Worm (Caenorhabditis elegans) whole organism, mixed stage, embryonic: Measurements from ENCODE around the gene F58E2.5.

ENCODE experiments used
- M03D4.4 ChIP-seq: sonication (generic microtip); optimal IDR thresholded peaks from 2 replicates; lab custom pipeline; 2017; ENCODE audit warnings: mild to moderate bottlenecking, missing genetic modification characterization, missing compliant biosample characterization
- blmp-1 ChIP-seq: fragments of 150-350 bp; optimal IDR thresholded peaks from 2 replicates; lab custom pipeline; 2014; ENCODE audit warnings: missing biosample characterization, missing genetic modification characterization
- ceh-39 ChIP-seq: fragments of 150-350 bp; optimal IDR thresholded peaks from 2 replicates; lab custom pipeline; 2014; ENCODE audit warnings: missing biosample characterization, missing genetic modification characterization
- ceh-43 ChIP-seq: fragments of 200-800 bp; sonication (Bioruptor generic); optimal IDR thresholded peaks from 2 replicates; lab custom pipeline; 2018; ENCODE audit warnings: mild to moderate bottlenecking, missing genetic modification characterization, moderate library complexity, missing compliant biosample characterization
- ceh-83 ChIP-seq: fragments of 200-800 bp; sonication (Bioruptor generic); optimal IDR thresholded peaks from 2 replicates; lab custom pipeline; 2018; ENCODE audit warnings: mild to moderate bottlenecking, missing genetic modification characterization, missing compliant biosample characterization
- ces-1 ChIP-seq: fragments of 150-350 bp; optimal IDR thresholded peaks from 2 replicates; lab custom pipeline; 2014; ENCODE audit warnings: missing biosample characterization, missing genetic modification reagents, missing genetic modification characterization
- cnd-1 ChIP-seq: fragments of 200-800 bp; sonication (Bioruptor generic); optimal IDR thresholded peaks from 2 replicates; lab custom pipeline; 2018; ENCODE audit warnings: mild to moderate bottlenecking, missing genetic modification characterization, missing compliant biosample characterization
- drap-1 ChIP-seq: fragments of 200-800 bp; sonication (Bioruptor generic); optimal IDR thresholded peaks from 3 replicates; lab custom pipeline; 2018; ENCODE audit warnings: mild to moderate bottlenecking, missing genetic modification characterization, missing compliant biosample characterization
- elt-1 ChIP-seq: sonication (generic microtip); optimal IDR thresholded peaks from 2 replicates; lab custom pipeline; 2017; ENCODE audit warnings: missing genetic modification characterization, mild to moderate bottlenecking, missing compliant biosample characterization, antibody characterized with exemption, moderate library complexity, borderline replicate concordance; ENCODE audit not compliant: insufficient read depth
- flh-1 ChIP-seq: fragments of 200-800 bp; sonication (Bioruptor generic); optimal IDR thresholded peaks from 2 replicates; lab custom pipeline; 2018; ENCODE audit warnings: mild to moderate bottlenecking, missing genetic modification characterization, moderate library complexity, missing compliant biosample characterization
- ham-2 ChIP-seq: fragments of 200-800 bp; sonication (Bioruptor generic); optimal IDR thresholded peaks from 2 replicates; lab custom pipeline; 2018; ENCODE audit warnings: mild to moderate bottlenecking, missing genetic modification characterization, missing compliant biosample characterization
- lin-32 ChIP-seq: fragments of 200-800 bp; sonication (Bioruptor generic); optimal IDR thresholded peaks from 2 replicates; lab custom pipeline; 2018; ENCODE audit warnings: mild to moderate bottlenecking, missing genetic modification characterization, missing compliant biosample characterization
- mab-5 ChIP-seq: fragments of 150-350 bp; optimal IDR thresholded peaks from 2 replicates; lab custom pipeline; 2014; ENCODE audit warnings: missing biosample characterization, missing genetic modification characterization
- mep-1 ChIP-seq: fragments of 150-350 bp; optimal IDR thresholded peaks from 2 replicates; lab custom pipeline; 2017; ENCODE audit warnings: missing biosample characterization, missing genetic modification reagents, missing genetic modification characterization, inconsistent platforms
- mls-2 ChIP-seq: sonication (generic microtip); optimal IDR thresholded peaks from 2 replicates; lab custom pipeline; 2016; ENCODE audit warnings: mild to moderate bottlenecking, missing genetic modification characterization, moderate library complexity, missing compliant biosample characterization
- nhr-2 ChIP-seq: fragments of 150-350 bp; optimal IDR thresholded peaks from 2 replicates; lab custom pipeline; 2014; ENCODE audit warnings: missing biosample characterization, missing genetic modification characterization
- nhr-237 ChIP-seq: fragments of 150-350 bp; optimal IDR thresholded peaks from 2 replicates; lab custom pipeline; 2014; ENCODE audit warnings: missing biosample characterization, missing genetic modification characterization
- nhr-28 ChIP-seq: fragments of 150-350 bp; optimal IDR thresholded peaks from 2 replicates; lab custom pipeline; 2014; ENCODE audit warnings: missing biosample characterization, missing genetic modification characterization
- nhr-76 ChIP-seq: sonication (generic microtip); optimal IDR thresholded peaks from 2 replicates; lab custom pipeline; 2017; ENCODE audit warnings: missing biosample characterization, missing genetic modification characterization
- pha-4 ChIP-seq: fragments of 150-350 bp; optimal IDR thresholded peaks from 2 replicates; lab custom pipeline; 2018; ENCODE audit warnings: missing biosample characterization, missing genetic modification reagents, missing genetic modification characterization
- sem-2 ChIP-seq: fragments of 200-800 bp; sonication (Bioruptor generic); optimal IDR thresholded peaks from 2 replicates; lab custom pipeline; 2018; ENCODE audit warnings: mild to moderate bottlenecking, missing genetic modification characterization, missing compliant biosample characterization
- snpc-4 ChIP-seq: fragments of 150-350 bp; optimal IDR thresholded peaks from 2 replicates; lab custom pipeline; 2014; ENCODE audit warnings: missing biosample characterization, missing genetic modification characterization
- sptf-1 ChIP-seq: sonication (generic microtip); optimal IDR thresholded peaks from 2 replicates; lab custom pipeline; 2017; ENCODE audit warnings: mild to moderate bottlenecking, missing genetic modification characterization, moderate library complexity, missing compliant biosample characterization
- tbx-8 ChIP-seq: fragments of 200-800 bp; sonication (Bioruptor generic); optimal IDR thresholded peaks from 2 replicates; lab custom pipeline; 2018; ENCODE audit warnings: mild to moderate bottlenecking, missing genetic modification characterization, moderate library complexity, missing compliant biosample characterization
- unc-120 ChIP-seq: sonication (generic microtip); optimal IDR thresholded peaks from 2 replicates; lab custom pipeline; 2017; ENCODE audit warnings: missing genetic modification characterization, missing compliant biosample characterization; ENCODE audit not compliant: poor library complexity, severe bottlenecking
- unc-39 ChIP-seq: fragments of 150-350 bp; optimal IDR thresholded peaks from 2 replicates; lab custom pipeline; 2014; ENCODE audit warnings: missing biosample characterization, missing genetic modification characterization
- unc-62 ChIP-seq: fragments of 150-350 bp; optimal IDR thresholded peaks from 2 replicates; lab custom pipeline; 2014; ENCODE audit warnings: missing biosample characterization, missing genetic modification reagents, missing genetic modification characterization
- zip-8 ChIP-seq: fragments of 150-350 bp; optimal IDR thresholded peaks from 2 replicates; lab custom pipeline; 2014; ENCODE audit warnings: missing biosample characterization, missing genetic modification characterization
- ztf-11 ChIP-seq: fragments of 150-350 bp; optimal IDR thresholded peaks from 2 replicates; lab custom pipeline; 2014; ENCODE audit warnings: missing biosample characterization, missing genetic modification characterization

The F58E2.5 gene

DNA sequence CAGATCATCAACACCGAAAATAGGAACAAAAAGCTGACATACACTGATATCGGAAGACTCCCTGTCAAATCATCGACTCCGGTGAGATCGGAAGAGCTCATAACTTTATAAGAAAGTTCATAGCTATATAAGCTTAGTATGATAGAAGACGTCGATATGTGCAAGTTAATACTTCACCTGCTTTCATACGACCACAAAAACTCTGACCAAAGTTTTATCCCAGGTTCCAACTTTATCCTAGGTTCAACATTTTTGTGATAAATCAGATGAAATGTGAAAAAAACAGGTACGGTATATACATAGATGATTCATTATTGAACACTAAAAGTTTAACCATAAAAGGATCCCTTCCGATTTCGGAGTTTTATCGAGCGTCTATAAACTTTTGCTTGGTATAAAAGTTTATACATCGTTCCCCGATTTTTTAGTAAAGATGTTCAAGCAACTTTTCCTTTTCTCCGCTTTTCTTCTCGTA, 34.2 kb downstream of the F58E2.5 start, which contains the start of the genes srz-70 and C09G12.5:
TSS of gene srz-70 (minus strand) at position 101 of the 475 bp plus-strand sequence.
TSS of gene C09G12.5 (plus strand) at position 425 of the 475 bp plus-strand sequence.
- TF ChIP-seq unc-39 (tag; lab: Kevin White, UChicago) (no peak), cnd-1 (tag; lab: Kevin White, UChicago) (no peak), unc-120 (tag; lab: Kevin White, UChicago) (no peak), nhr-237 (no peak), unc-62 (GFP tag; lab: Kevin White, UChicago) (no peak), ceh-43 (GFP tag; lab: Kevin White, UChicago) (no peak), M03D4.4 (tag; lab: Kevin White, UChicago) (no peak), nhr-76 (tag; lab: Kevin White, UChicago) (no peak), lin-32 (no peak), nhr-2 (tag; lab: Kevin White, UChicago) (no peak), flh-1 (no peak), mep-1 (no peak), snpc-4 (no peak), pha-4 (tag; lab: Kevin White, UChicago) (no peak), nhr-28 (tag; lab: Kevin White, UChicago) (no peak), ham-2 (GFP tag; lab: Kevin White, UChicago) (no peak), mab-5 (no peak)

DNA sequence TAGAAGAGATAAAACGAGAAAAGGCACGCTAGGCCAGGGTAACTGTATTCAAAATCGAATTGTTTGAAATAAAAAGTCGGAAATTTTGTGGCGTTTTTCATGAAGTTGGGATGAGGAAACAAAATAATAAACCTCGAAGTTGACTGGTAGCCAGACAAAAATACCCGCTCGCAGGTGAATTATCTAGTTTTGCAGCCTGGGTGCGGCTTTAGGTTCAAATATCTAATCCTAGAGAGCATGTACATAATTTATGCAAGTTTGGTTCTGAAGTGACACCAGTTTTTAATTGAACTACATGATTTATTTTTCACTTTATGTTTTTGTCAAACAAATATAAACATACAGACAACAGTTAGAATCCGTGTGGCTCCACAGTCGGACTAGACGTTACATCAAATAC, 37.0 kb downstream of the F58E2.5 start, which contains the start of gene srz-37:
TSS of gene srz-37 (minus strand) at position 101 of the 400 bp plus-strand sequence.
- TF ChIP-seq tbx-8 (no peak), cnd-1 (tag; lab: Kevin White, UChicago) (no peak), M03D4.4 (tag; lab: Kevin White, UChicago) (no peak), flh-1 (no peak), blmp-1 (tag; lab: Kevin White, UChicago) (no peak), unc-62 (GFP tag; lab: Kevin White, UChicago) (no peak), ceh-83 (GFP tag; lab: Kevin White, UChicago) (no peak), ztf-11 (tag; lab: Kevin White, UChicago) (no peak), mep-1 (no peak), lin-32 (no peak), nhr-2 (tag; lab: Kevin White, UChicago) (no peak), snpc-4 (no peak), drap-1 (GFP tag; lab: Kevin White, UChicago) (no peak)
- TF ChIP-seq, all 35 proteins: peak for 0

- no peak for TF ChIP-seq mls-2 (tag; lab: Kevin White, UChicago)
- TF ChIP-seq unc-120 (tag; lab: Kevin White, UChicago), result no peak
- no peak for TF ChIP-seq ztf-11 (tag; lab: Kevin White, UChicago)
- no peak for TF ChIP-seq elt-1 (tag; lab: Kevin White, UChicago)
- no peak for TF ChIP-seq lin-32
- no peak for TF ChIP-seq unc-62 (GFP tag; lab: Kevin White, UChicago)
- TF ChIP-seq zip-8 (tag; lab: Kevin White, UChicago), result no peak
- no peak for TF ChIP-seq M03D4.4 (tag; lab: Kevin White, UChicago)
- TF ChIP-seq, all 35 proteins: peak for 0
Observed at ce11 chrIV:3482195-3482959, 37.7 kb downstream of the F58E2.5 start, which contains the start of gene srz-82. TSS of gene srz-82 (plus strand) at chrIV:3482895.

ce11 chrIV:3491477-3491876, 46.8 kb downstream of the F58E2.5 start, which contains the start of gene srz-78:
TSS of gene srz-78 (plus strand) at chrIV:3491777.
- TF ChIP-seq sem-2 (GFP tag; lab: Kevin White, UChicago), result no peak
- TF ChIP-seq unc-39 (tag; lab: Kevin White, UChicago), result no peak
- TF ChIP-seq ztf-11 (tag; lab: Kevin White, UChicago), result no peak
- no peak for TF ChIP-seq ceh-43 (GFP tag; lab: Kevin White, UChicago)
- no peak for TF ChIP-seq sptf-1 (tag; lab: Kevin White, UChicago)
- no peak for TF ChIP-seq cnd-1 (tag; lab: Kevin White, UChicago)
- no peak for TF ChIP-seq ces-1
- TF ChIP-seq zip-8 (tag; lab: Kevin White, UChicago), result no peak
- TF ChIP-seq pha-4 (tag; lab: Kevin White, UChicago), result no peak
- TF ChIP-seq nhr-28 (tag; lab: Kevin White, UChicago), result no peak
- TF ChIP-seq ceh-83 (GFP tag; lab: Kevin White, UChicago), result no peak
- no peak for TF ChIP-seq nhr-2 (tag; lab: Kevin White, UChicago)
- TF ChIP-seq M03D4.4 (tag; lab: Kevin White, UChicago), result no peak
- TF ChIP-seq ceh-39 (tag; lab: Kevin White, UChicago), result no peak
